Worm (Caenorhabditis elegans): ENCODE data around the gene rpt-4.

- no peak for TF ChIP-seq dao-5 (tag; optimal IDR thresholded peaks at IDR 0.05)
- no peak for TF ChIP-seq him-1 (tag; optimal IDR thresholded peaks at IDR 0.05)
- no peak for TF ChIP-seq W03F9.2 (tag; optimal IDR thresholded peaks at IDR 0.05)
Observed at ce11 chrII:66322-66721, 20.3 kb upstream of the rpt-4 start.
